Worm (Caenorhabditis elegans): ENCODE measurements around the gene sri-7.

ce11 chrV:15367770-15368169 is 32.4 kb upstream of the sri-7 start:
- TF ChIP-seq pqm-1 (tag; optimal IDR thresholded peaks at IDR 0.05) (no peak), elt-1 (tag; optimal IDR thresholded peaks at IDR 0.05) (no peak), elt-3 (tag; optimal IDR thresholded peaks at IDR 0.05) (no peak), pha-4 (tag; optimal IDR thresholded peaks at IDR 0.05) (no peak), tbx-2 (tag; optimal IDR thresholded peaks at IDR 0.05) (no peak), lin-39 (tag; optimal IDR thresholded peaks at IDR 0.05) (no peak), snpc-4 (tag; optimal IDR thresholded peaks at IDR 0.05) (no peak), nfya-1 (tag; optimal IDR thresholded peaks at IDR 0.05; ENCODE audit: insufficient read depth) (no peak), nhr-77 (tag; optimal IDR thresholded peaks at IDR 0.05) (no peak), unc-39 (tag; optimal IDR thresholded peaks at IDR 0.05) (no peak)
